Fruit fly (Drosophila melanogaster) whole organism, embryonic: ENCODE results near the gene Shc.
A peak's percentile ranks its signal among the peaks of the same experiment; 100 is the strongest.

Source experiments
- Bgb ChIP-seq: fragments of 200-800 bp; sonication (Bioruptor generic); IDR thresholded peaks from 2 replicates; pipeline ENCODE4 v1.3.6; 2022; ENCODE audit warnings: missing biosample characterization, missing genetic modification characterization; ENCODE audit not compliant: partially characterized antibody
- Blimp-1 ChIP-seq: fragments of 200-800 bp; sonication (Bioruptor generic); optimal IDR thresholded peaks from 3 replicates; lab custom pipeline; 2018; ENCODE audit warnings: missing biosample characterization, missing genetic modification characterization, mild to moderate bottlenecking, moderate library complexity, missing genetic modification reagents
- CG10147 ChIP-seq: fragments of 200-800 bp; sonication (Bioruptor generic); optimal IDR thresholded peaks from 2 replicates; lab custom pipeline; 2019; ENCODE audit warnings: missing biosample characterization, mild to moderate bottlenecking, missing genetic modification characterization, moderate library complexity
- CG10654 ChIP-seq: fragments of 200-800 bp; sonication (Bioruptor generic); optimal IDR thresholded peaks from 2 replicates; lab custom pipeline; 2016; ENCODE audit warnings: missing biosample characterization, missing genetic modification characterization
- CG11398 ChIP-seq: fragments of 200-800 bp; sonication (Bioruptor generic); optimal IDR thresholded peaks from 2 replicates; lab custom pipeline; 2016; ENCODE audit warnings: missing biosample characterization, missing genetic modification characterization
- CG12744 ChIP-seq: fragments of 200-800 bp; sonication (Bioruptor generic); optimal IDR thresholded peaks from 2 replicates; lab custom pipeline; 2016; ENCODE audit warnings: missing biosample characterization, missing genetic modification characterization
- CG12769 ChIP-seq: fragments of 200-800 bp; sonication (Bioruptor generic); optimal IDR thresholded peaks from 2 replicates; lab custom pipeline; 2019; ENCODE audit warnings: missing biosample characterization, mild to moderate bottlenecking, missing genetic modification characterization, moderate library complexity
- CG13287 ChIP-seq: fragments of 200-800 bp; sonication (Bioruptor generic); IDR thresholded peaks from 2 replicates; pipeline ENCODE4 v1.3.6; 2022; ENCODE audit warnings: missing biosample characterization, missing genetic modification characterization; ENCODE audit not compliant: partially characterized antibody
- CG13296 ChIP-seq: fragments of 200-800 bp; sonication (Bioruptor generic); optimal IDR thresholded peaks from 3 replicates; lab custom pipeline; 2018; ENCODE audit warnings: missing biosample characterization, mild to moderate bottlenecking, missing genetic modification characterization
- CG14860 ChIP-seq: fragments of 200-800 bp; sonication (Bioruptor generic); IDR thresholded peaks from 3 replicates; pipeline ENCODE4 v1.3.6; 2022; ENCODE audit warnings: missing biosample characterization, missing genetic modification characterization; ENCODE audit not compliant: partially characterized antibody
- CG15479 ChIP-seq: fragments of 200-800 bp; sonication (Bioruptor generic); optimal IDR thresholded peaks from 3 replicates; lab custom pipeline; 2019; ENCODE audit warnings: missing biosample characterization, mild to moderate bottlenecking, missing genetic modification characterization, moderate library complexity
- CG15696 ChIP-seq: fragments of 200-800 bp; sonication (Bioruptor generic); optimal IDR thresholded peaks from 2 replicates; lab custom pipeline; 2019; ENCODE audit warnings: missing biosample characterization, mild to moderate bottlenecking, missing genetic modification characterization, moderate library complexity
- CG16815 ChIP-seq: fragments of 200-800 bp; sonication (Bioruptor generic); optimal IDR thresholded peaks from 3 replicates; lab custom pipeline; 2017; ENCODE audit warnings: missing biosample characterization, mild to moderate bottlenecking, missing genetic modification characterization
- CG17802 ChIP-seq: fragments of 200-800 bp; sonication (Bioruptor generic); optimal IDR thresholded peaks from 2 replicates; lab custom pipeline; 2018; ENCODE audit warnings: missing biosample characterization, mild to moderate bottlenecking, missing genetic modification characterization, moderate library complexity
- CG18764 ChIP-seq: fragments of 200-800 bp; sonication (Bioruptor generic); optimal IDR thresholded peaks from 3 replicates; lab custom pipeline; 2016; ENCODE audit warnings: missing biosample characterization, missing genetic modification characterization
- CG3407 ChIP-seq: fragments of 200-800 bp; sonication (Bioruptor generic); optimal IDR thresholded peaks from 2 replicates; lab custom pipeline; 2018; ENCODE audit warnings: missing biosample characterization, mild to moderate bottlenecking, missing genetic modification characterization
- CG4617 ChIP-seq: fragments of 200-800 bp; sonication (Bioruptor generic); optimal IDR thresholded peaks from 3 replicates; lab custom pipeline; 2016; ENCODE audit warnings: missing biosample characterization, missing genetic modification characterization, borderline replicate concordance
- CG7745 ChIP-seq: fragments of 200-800 bp; sonication (Bioruptor generic); optimal IDR thresholded peaks from 2 replicates; lab custom pipeline; 2018; ENCODE audit warnings: missing biosample characterization, mild to moderate bottlenecking, missing genetic modification characterization, moderate library complexity
- CG9932 ChIP-seq: fragments of 200-800 bp; sonication (Bioruptor generic); IDR thresholded peaks from 2 replicates; pipeline ENCODE4 v1.3.6; 2022; ENCODE audit warnings: missing biosample characterization, missing genetic modification characterization
- Dip2 ChIP-seq: fragments of 200-800 bp; sonication (Bioruptor generic); IDR thresholded peaks from 2 replicates; pipeline ENCODE4 v1.3.6; 2022; ENCODE audit warnings: missing biosample characterization, missing genetic modification characterization
- Fer2 ChIP-seq: fragments of 200-800 bp; sonication (Bioruptor generic); optimal IDR thresholded peaks from 2 replicates; lab custom pipeline; 2018; ENCODE audit warnings: missing biosample characterization, mild to moderate bottlenecking, missing genetic modification characterization, moderate library complexity
- HLH54F ChIP-seq: fragments of 200-800 bp; sonication (Bioruptor generic); optimal IDR thresholded peaks from 3 replicates; lab custom pipeline; 2016; ENCODE audit warnings: missing biosample characterization, missing genetic modification characterization
- Hand ChIP-seq: fragments of 200-800 bp; sonication (Bioruptor generic); optimal IDR thresholded peaks from 2 replicates; lab custom pipeline; 2017; ENCODE audit warnings: mild to moderate bottlenecking, missing biosample characterization, missing genetic modification reagents, missing genetic modification characterization
- Hey ChIP-seq: fragments of 200-800 bp; sonication (Bioruptor generic); optimal IDR thresholded peaks from 3 replicates; lab custom pipeline; 2018; ENCODE audit warnings: missing biosample characterization, mild to moderate bottlenecking, missing genetic modification characterization
- Hsf ChIP-seq: fragments of 200-800 bp; sonication (Bioruptor generic); optimal IDR thresholded peaks from 3 replicates; lab custom pipeline; 2016; ENCODE audit warnings: missing biosample characterization, missing genetic modification characterization
- Kr ChIP-seq: fragments of 200-800 bp; sonication (Bioruptor generic); optimal IDR thresholded peaks from 2 replicates; lab custom pipeline; 2017; ENCODE audit warnings: missing biosample characterization, mild to moderate bottlenecking, missing genetic modification characterization
- Lim3 ChIP-seq: fragments of 200-800 bp; sonication (Bioruptor generic); IDR thresholded peaks from 2 replicates; pipeline ENCODE4 v1.3.6; 2022; ENCODE audit warnings: missing biosample characterization, missing genetic modification characterization
- Myb ChIP-seq: fragments of 200-800 bp; sonication (Bioruptor generic); optimal IDR thresholded peaks from 2 replicates; lab custom pipeline; 2016; ENCODE audit warnings: missing biosample characterization, missing genetic modification characterization
- NC2α ChIP-seq: fragments of 200-800 bp; sonication (Bioruptor generic); optimal IDR thresholded peaks from 2 replicates; lab custom pipeline; 2016; ENCODE audit warnings: missing biosample characterization, missing genetic modification characterization
- NfI ChIP-seq: fragments of 200-800 bp; sonication (Bioruptor generic); optimal IDR thresholded peaks from 3 replicates; lab custom pipeline; 2018; ENCODE audit warnings: missing biosample characterization, mild to moderate bottlenecking, missing genetic modification characterization, moderate library complexity
- Oaz ChIP-seq: fragments of 200-800 bp; sonication (Bioruptor generic); IDR thresholded peaks from 2 replicates; pipeline ENCODE4 v1.3.6; 2022; ENCODE audit warnings: missing biosample characterization, missing genetic modification characterization
- Oli ChIP-seq: fragments of 200-800 bp; sonication (Bioruptor generic); optimal IDR thresholded peaks from 2 replicates; lab custom pipeline; 2018; ENCODE audit warnings: missing biosample characterization, mild to moderate bottlenecking, missing genetic modification characterization, moderate library complexity
- Sry-δ ChIP-seq: fragments of 200-800 bp; sonication (Bioruptor generic); optimal IDR thresholded peaks from 2 replicates; lab custom pipeline; 2016; ENCODE audit warnings: missing biosample characterization, missing genetic modification characterization
- Tbp ChIP-seq: fragments of >200 bp; optimal IDR thresholded peaks from 2 replicates; lab custom pipeline; 2018; ENCODE audit warnings: missing biosample characterization, missing genetic modification characterization
- Usf ChIP-seq: fragments of 200-800 bp; sonication (Bioruptor generic); optimal IDR thresholded peaks from 2 replicates; lab custom pipeline; 2017; ENCODE audit warnings: missing genotype, missing biosample characterization, missing genetic modification characterization
- YL-1 ChIP-seq: fragments of 200-800 bp; sonication (Bioruptor generic); optimal IDR thresholded peaks from 3 replicates; lab custom pipeline; 2017; ENCODE audit warnings: missing biosample characterization, mild to moderate bottlenecking, missing genetic modification characterization
- al ChIP-seq: fragments of 200-800 bp; sonication (Bioruptor generic); IDR thresholded peaks from 2 replicates; pipeline ENCODE4 v1.3.6; 2022; ENCODE audit warnings: missing biosample characterization, missing genetic modification characterization
- ase ChIP-seq: fragments of 200-800 bp; sonication (Bioruptor generic); IDR thresholded peaks from 3 replicates; pipeline ENCODE4 v1.3.6; 2022; ENCODE audit warnings: missing biosample characterization, missing genetic modification characterization
- cas ChIP-seq: fragments of 200-800 bp; sonication (Bioruptor generic); IDR thresholded peaks from 2 replicates; pipeline ENCODE4 v1.3.6; 2022; ENCODE audit warnings: missing biosample characterization, missing genetic modification characterization
- chm ChIP-seq: fragments of 200-800 bp; sonication (Bioruptor generic); IDR thresholded peaks from 2 replicates; pipeline ENCODE4 v1.3.6; 2022; ENCODE audit warnings: missing biosample characterization, missing genetic modification characterization
- corto ChIP-seq: fragments of 200-800 bp; sonication (Bioruptor generic); optimal IDR thresholded peaks from 2 replicates; lab custom pipeline; 2016; ENCODE audit warnings: missing biosample characterization, mild to moderate bottlenecking, missing genetic modification characterization, moderate library complexity
- dimm ChIP-seq: fragments of 200-800 bp; sonication (Bioruptor generic); IDR thresholded peaks from 2 replicates; pipeline ENCODE4 v1.3.6; 2022; ENCODE audit warnings: missing biosample characterization, missing genetic modification characterization
- her ChIP-seq: fragments of 200-800 bp; sonication (Bioruptor generic); optimal IDR thresholded peaks from 2 replicates; lab custom pipeline; 2016; ENCODE audit warnings: missing biosample characterization, missing genetic modification characterization
- kay ChIP-seq: fragments of 200-800 bp; sonication (Bioruptor generic); optimal IDR thresholded peaks from 2 replicates; lab custom pipeline; 2016; ENCODE audit warnings: missing biosample characterization, missing genetic modification characterization
- mld ChIP-seq: fragments of 200-800 bp; sonication (Bioruptor generic); IDR thresholded peaks from 3 replicates; pipeline ENCODE4 v1.3.6; 2022; ENCODE audit warnings: missing biosample characterization, missing genetic modification characterization; ENCODE audit not compliant: partially characterized antibody
- nerfin-1 ChIP-seq: fragments of 200-800 bp; sonication (Bioruptor generic); optimal IDR thresholded peaks from 3 replicates; lab custom pipeline; 2019; ENCODE audit warnings: missing biosample characterization, mild to moderate bottlenecking, missing genetic modification characterization, moderate library complexity
- nom ChIP-seq: fragments of 200-800 bp; sonication (Bioruptor generic); optimal IDR thresholded peaks from 2 replicates; lab custom pipeline; 2017; ENCODE audit warnings: missing biosample characterization, missing genetic modification characterization, mild to moderate bottlenecking, moderate library complexity, missing genetic modification reagents
- pb ChIP-seq: fragments of 200-800 bp; sonication (Bioruptor generic); optimal IDR thresholded peaks from 3 replicates; lab custom pipeline; 2016; ENCODE audit warnings: missing biosample characterization, missing genetic modification characterization
- so ChIP-seq: fragments of 200-800 bp; sonication (Bioruptor generic); IDR thresholded peaks from 3 replicates; pipeline ENCODE4 v1.3.6; 2022; ENCODE audit warnings: missing biosample characterization, missing genetic modification characterization
- sob ChIP-seq: fragments of 200-800 bp; sonication (Bioruptor generic); IDR thresholded peaks from 2 replicates; pipeline ENCODE4 v1.3.6; 2022; ENCODE audit warnings: missing biosample characterization, missing genetic modification characterization

The Shc gene

dm6 chr3L:9457619-9458092 lies 30.8 kb downstream of the Shc start, which contains the start of gene CG3437 (continued):
- peak; percentile 99 for TF ChIP-seq chm
- TF ChIP-seq Dip2 (GFP tag; lab: Robert Waterston, UW), result peak; percentile 79
- TF ChIP-seq CG4617 (GFP tag; lab: Kevin White, UChicago), result peak; percentile 98
- TF ChIP-seq CG15479, result peak; percentile 59
- peak; percentile 97 for TF ChIP-seq Hand
- peak; percentile 98 for TF ChIP-seq Oaz (GFP tag; lab: Robert Waterston, UW)
- TF ChIP-seq mld, result no peak
- peak; percentile 78 for TF ChIP-seq Sry-δ
- peak; percentile 98 for TF ChIP-seq cas (GFP tag; lab: Robert Waterston, UW)
- peak; percentile 87 for TF ChIP-seq CG7745
- peak; percentile 97 for TF ChIP-seq Blimp-1 (GFP tag; lab: Kevin White, UChicago)
- TF ChIP-seq NC2α, result peak; percentile 97
- TF ChIP-seq dimm (GFP tag; lab: Robert Waterston, UW), result peak; percentile 98
- TF ChIP-seq Usf (GFP tag; lab: Kevin White, UChicago), result peak; percentile 99
- TF ChIP-seq Lim3 (GFP tag; lab: Robert Waterston, UW), result peak; percentile 97
- peak; percentile 97 for TF ChIP-seq CG3407
- peak; percentile 99 for TF ChIP-seq CG13296
- peak; percentile 98 for TF ChIP-seq pb
- peak; percentile 99 for TF ChIP-seq CG9932 (GFP tag; lab: Robert Waterston, UW)
- peak; percentile 98 for TF ChIP-seq CG16815 (GFP tag; lab: Kevin White, UChicago)
- no peak for TF ChIP-seq CG14860
- peak; percentile 97 for TF ChIP-seq corto (GFP tag; lab: Kevin White, UChicago)
- peak; percentile 99 for TF ChIP-seq sob
- no peak for TF ChIP-seq Tbp (GFP tag; lab: Kevin White, UChicago)
- TF ChIP-seq HLH54F (GFP tag; lab: Kevin White, UChicago), result peak; percentile 99
- TF ChIP-seq Myb (GFP tag; lab: Kevin White, UChicago), result peak; percentile 92
- TF ChIP-seq CG10147 (GFP tag; lab: Kevin White, UChicago), result peak; percentile 98
- peak; percentile 98 for TF ChIP-seq CG15696 (tag; lab: Kevin White, UChicago)
- peak; percentile 99 for TF ChIP-seq al (GFP tag; lab: Robert Waterston, UW)
- peak; percentile 97 for TF ChIP-seq CG11398 (GFP tag; lab: Kevin White, UChicago)
- peak; percentile 71 for TF ChIP-seq Kr
- peak; percentile 99 for TF ChIP-seq NfI
- TF ChIP-seq nerfin-1, result peak; percentile 98
- TF ChIP-seq nom (GFP tag; lab: Kevin White, UChicago), result peak; percentile 99
- peak; percentile 99 for TF ChIP-seq Hsf (GFP tag; lab: Kevin White, UChicago)
- peak; percentile 99 for TF ChIP-seq so (GFP tag; lab: Robert Waterston, UW)
- TF ChIP-seq Fer2 (tag; lab: Kevin White, UChicago), result peak; percentile 98
- peak; percentile 99 for TF ChIP-seq ase (GFP tag; lab: Robert Waterston, UW)
- peak; percentile 98 for TF ChIP-seq YL-1 (GFP tag; lab: Kevin White, UChicago)
- peak; percentile 97 for TF ChIP-seq CG18764 (GFP tag; lab: Kevin White, UChicago)
- TF ChIP-seq Bgb (GFP tag; lab: Robert Waterston, UW), result no peak
- peak; percentile 93 for TF ChIP-seq CG17802 (tag; lab: Kevin White, UChicago)
- peak; percentile 98 for TF ChIP-seq CG10654 (GFP tag; lab: Kevin White, UChicago)
- peak; percentile 88 for TF ChIP-seq kay (GFP tag; lab: Kevin White, UChicago)
- TF ChIP-seq Oli (tag; lab: Kevin White, UChicago), result peak; percentile 99
- peak; percentile 58; the same call in 1 of the 2 replicates for TF ChIP-seq CG13287 (GFP tag; lab: Robert Waterston, UW)
- peak; percentile 94 for TF ChIP-seq Hey (tag; lab: Kevin White, UChicago)
- TF ChIP-seq her, result peak; percentile 96
- TF ChIP-seq CG12769 (tag; lab: Kevin White, UChicago), result peak; percentile 99
- TF ChIP-seq CG12744 (GFP tag; lab: Kevin White, UChicago), result peak; percentile 98
